Worm (Caenorhabditis elegans): ENCODE results near the gene tex-2.

ce11 chrII:5899865-5900486 is 26.6 kb upstream of the tex-2 start:
- no peak for TF ChIP-seq madf-2 (tag; optimal IDR thresholded peaks at IDR 0.05)
- no peak for TF ChIP-seq nfya-1 (tag; optimal IDR thresholded peaks at IDR 0.05)
- TF ChIP-seq odd-2 (tag; optimal IDR thresholded peaks at IDR 0.05), result no peak
- TF ChIP-seq dve-1 (tag; optimal IDR thresholded peaks at IDR 0.05), result no peak
- no peak for TF ChIP-seq unc-3 (GFP tag; conservative IDR thresholded peaks at IDR 0.05)
- TF ChIP-seq unc-3 (tag; optimal IDR thresholded peaks at IDR 0.05), result no peak
- no peak for TF ChIP-seq ama-1 (optimal IDR thresholded peaks at IDR 0.05)
- TF ChIP-seq mec-3 (tag; optimal IDR thresholded peaks at IDR 0.05; ENCODE audit: borderline replicate concordance), result no peak
- TF ChIP-seq pha-2 (tag; optimal IDR thresholded peaks at IDR 0.05), result no peak
